Worm (Caenorhabditis elegans) whole organism, L3 larva: Measurements from ENCODE around the gene col-107.

Experiments
- R02D3.7 ChIP-seq: fragments of 150-350 bp; optimal IDR thresholded peaks from 2 replicates; lab custom pipeline; 2014; ENCODE audit warnings: missing biosample characterization, missing genetic modification characterization
- ama-1 ChIP-seq: fragments of 150-350 bp; optimal IDR thresholded peaks from 2 replicates; lab custom pipeline; 2018
- hmg-11 ChIP-seq: sonication (generic microtip); optimal IDR thresholded peaks from 2 replicates; lab custom pipeline; 2016; ENCODE audit warnings: missing genetic modification characterization, missing compliant biosample characterization
- mml-1 ChIP-seq: fragments of 150-350 bp; sonication (generic microtip); optimal IDR thresholded peaks from 3 replicates; lab custom pipeline; 2014; ENCODE audit warnings: missing biosample characterization, missing genetic modification characterization
- nhr-12 ChIP-seq: fragments of 150-350 bp; optimal IDR thresholded peaks from 2 replicates; lab custom pipeline; 2014; ENCODE audit warnings: missing biosample characterization, missing genetic modification characterization
- pqm-1 ChIP-seq: fragments of 150-350 bp; optimal IDR thresholded peaks from 2 replicates; lab custom pipeline; 2017; ENCODE audit warnings: missing biosample characterization, missing genetic modification characterization, inconsistent platforms

DNA sequence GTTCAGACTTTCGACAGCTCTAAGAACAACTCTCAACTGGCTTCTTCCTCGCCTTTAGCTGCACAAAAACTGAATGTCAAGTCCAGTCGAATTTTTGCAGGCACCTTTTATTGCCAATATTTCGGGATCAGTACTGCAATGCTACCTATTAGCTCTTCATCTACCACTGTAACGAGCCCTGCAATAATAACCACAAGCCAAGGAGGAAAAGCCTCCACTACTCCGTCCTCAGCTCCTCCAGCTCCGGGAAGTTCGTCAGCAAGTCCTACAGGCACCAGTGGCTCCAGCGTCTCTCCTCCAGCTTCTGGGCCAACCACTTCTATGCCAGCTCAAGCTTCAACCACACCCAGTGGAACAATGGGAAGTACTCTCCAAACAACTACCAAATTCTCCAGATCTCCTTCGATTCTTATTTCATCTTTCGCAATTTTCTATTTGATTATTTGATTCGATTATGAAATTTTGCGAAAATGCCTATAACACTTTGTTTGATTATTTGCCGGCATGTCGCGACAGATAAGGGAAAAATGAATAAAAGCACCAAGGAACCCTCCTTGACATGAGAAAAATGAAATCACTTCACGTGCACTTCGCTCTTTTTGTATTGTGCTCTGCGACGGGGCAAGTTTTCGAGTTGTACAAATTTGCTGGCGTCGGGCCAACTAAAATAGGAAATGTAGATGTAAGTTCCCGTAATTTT is 6.7 kb downstream of the col-107 start, which contains the start of gene C34H4.1:
- TF ChIP-seq nhr-12 (tag; lab: Kevin White, UChicago) = no peak
- no peak for TF ChIP-seq hmg-11 (tag; lab: Kevin White, UChicago)
- TF ChIP-seq R02D3.7 (tag; lab: Kevin White, UChicago) = no peak
- TF ChIP-seq pqm-1 (tag; lab: Kevin White, UChicago) = peak; percentile 46
- TF ChIP-seq mml-1 (tag; lab: Kevin White, UChicago) = no peak
- TF ChIP-seq ama-1 (lab: Kevin White, UChicago) = no peak
